Fruit fly (Drosophila melanogaster): ENCODE data around the gene CG5026.

The CG5026 gene

dm6 chr3L:9011485-9012389 is 43.4 kb downstream of the CG5026 start:
- TF ChIP-seq CG32767 (GFP tag; IDR thresholded peaks at IDR 0.05) (0 out of 2 replicates have a peak, but pooled peaks have one; percentile 43), ap (GFP tag; IDR thresholded peaks at IDR 0.05) (peak; percentile 63), Trl (optimal IDR thresholded peaks at IDR 0.05) (no peak), Trl (GFP tag; optimal IDR thresholded peaks at IDR 0.05) (peak; percentile 90), tx (GFP tag; optimal IDR thresholded peaks at IDR 0.05) (peak; percentile 55), zfh1 (GFP tag; IDR thresholded peaks at IDR 0.05) (peak; percentile 95), NC2β (GFP tag; optimal IDR thresholded peaks at IDR 0.05) (peak; percentile 68), schlank (tag; optimal IDR thresholded peaks at IDR 0.05) (no peak), vfl (GFP tag; optimal IDR thresholded peaks at IDR 0.05) (peak; percentile 4), CG8944 (GFP tag; optimal IDR thresholded peaks at IDR 0.05) (peak; percentile 68), rib (GFP tag; IDR thresholded peaks at IDR 0.05) (no peak), kah (GFP tag; optimal IDR thresholded peaks at IDR 0.05) (no peak), CG7372 (GFP tag; IDR thresholded peaks at IDR 0.05) (peak; percentile 54), Bdp1 (GFP tag; optimal IDR thresholded peaks at IDR 0.05) (peak; percentile 32), Atf-2 (GFP tag; optimal IDR thresholded peaks at IDR 0.05) (peak; percentile 56), pnt (GFP tag; optimal IDR thresholded peaks at IDR 0.05) (peak; percentile 80), Meics (GFP tag; optimal IDR thresholded peaks at IDR 0.05) (no peak), maf-S (GFP tag; optimal IDR thresholded peaks at IDR 0.05) (peak; percentile 38), CG9817 (tag; optimal IDR thresholded peaks at IDR 0.05) (peak; percentile 9), sima (GFP tag; optimal IDR thresholded peaks at IDR 0.05) (no peak), grau (tag; optimal IDR thresholded peaks at IDR 0.05) (peak; percentile 68), CG6654 (GFP tag; optimal IDR thresholded peaks at IDR 0.05) (peak; percentile 38), Atf6 (GFP tag; IDR thresholded peaks at IDR 0.05) (no peak), BtbVII (GFP tag; optimal IDR thresholded peaks at IDR 0.05) (no peak), CHES-1-like (GFP tag; optimal IDR thresholded peaks at IDR 0.05) (peak; percentile 37), H15 (GFP tag; IDR thresholded peaks at IDR 0.05) (peak; percentile 74; the same call in 2 of the 3 replicates), sob (GFP tag; IDR thresholded peaks at IDR 0.05) (peak; percentile 69), CG1792 (GFP tag; optimal IDR thresholded peaks at IDR 0.05) (peak; percentile 66), C15 (GFP tag; IDR thresholded peaks at IDR 0.05) (no peak), CG6683 (GFP tag; optimal IDR thresholded peaks at IDR 0.05) (no peak), CG10565 (GFP tag; optimal IDR thresholded peaks at IDR 0.05) (peak; percentile 46), psq (GFP tag; optimal IDR thresholded peaks at IDR 0.05) (no peak), E2f1 (GFP tag; IDR thresholded peaks at IDR 0.05) (peak; percentile 72), seq (GFP tag; IDR thresholded peaks at IDR 0.05) (0 out of 2 replicates have a peak, but pooled peaks have one; percentile 17), lilli (GFP tag; optimal IDR thresholded peaks at IDR 0.05) (peak; percentile 46), disco-r (GFP tag; optimal IDR thresholded peaks at IDR 0.05) (peak; percentile 34), nau (GFP tag; optimal IDR thresholded peaks at IDR 0.05) (no peak), Elba2 (GFP tag; optimal IDR thresholded peaks at IDR 0.05) (peak; percentile 24), Fer1 (GFP tag; optimal IDR thresholded peaks at IDR 0.05) (no peak), CG7786 (GFP tag; optimal IDR thresholded peaks at IDR 0.05) (peak; percentile 70), unc-4 (GFP tag; IDR thresholded peaks at IDR 0.05; ENCODE audit: partially characterized antibody) (no peak), CG17359 (tag; optimal IDR thresholded peaks at IDR 0.05) (peak; percentile 73), row (GFP tag; IDR thresholded peaks at IDR 0.05) (peak; percentile 87), CG12236 (GFP tag; optimal IDR thresholded peaks at IDR 0.05) (peak; percentile 69), CG4360 (GFP tag; IDR thresholded peaks at IDR 0.05) (no peak; the same call in 1 of the 2 replicates), CG15514 (GFP tag; optimal IDR thresholded peaks at IDR 0.05) (no peak), Mad (GFP tag; optimal IDR thresholded peaks at IDR 0.05) (peak; percentile 45), Xbp1 (GFP tag; optimal IDR thresholded peaks at IDR 0.05) (peak; percentile 59), CG6813 (GFP tag; optimal IDR thresholded peaks at IDR 0.05) (peak; percentile 79), CG3838 (GFP tag; optimal IDR thresholded peaks at IDR 0.05) (no peak)
